Worm (Caenorhabditis elegans) whole organism, mixed stage, embryonic: ENCODE measurements around the gene Y55F3BR.2.

Experiments used
- M03D4.4 ChIP-seq: sonication (generic microtip); optimal IDR thresholded peaks from 2 replicates; lab custom pipeline; 2017; ENCODE audit warnings: mild to moderate bottlenecking, missing genetic modification characterization, missing compliant biosample characterization
- bed-3 ChIP-seq: fragments of 200-800 bp; sonication (Bioruptor generic); optimal IDR thresholded peaks from 3 replicates; lab custom pipeline; 2018; ENCODE audit warnings: mild to moderate bottlenecking, missing genetic modification characterization, moderate library complexity, missing compliant biosample characterization
- blmp-1 ChIP-seq: fragments of 150-350 bp; optimal IDR thresholded peaks from 2 replicates; lab custom pipeline; 2014; ENCODE audit warnings: missing biosample characterization, missing genetic modification characterization
- ceh-39 ChIP-seq: fragments of 150-350 bp; optimal IDR thresholded peaks from 2 replicates; lab custom pipeline; 2014; ENCODE audit warnings: missing biosample characterization, missing genetic modification characterization
- ceh-43 ChIP-seq: fragments of 200-800 bp; sonication (Bioruptor generic); optimal IDR thresholded peaks from 2 replicates; lab custom pipeline; 2018; ENCODE audit warnings: mild to moderate bottlenecking, missing genetic modification characterization, moderate library complexity, missing compliant biosample characterization
- ceh-83 ChIP-seq: fragments of 200-800 bp; sonication (Bioruptor generic); optimal IDR thresholded peaks from 2 replicates; lab custom pipeline; 2018; ENCODE audit warnings: mild to moderate bottlenecking, missing genetic modification characterization, missing compliant biosample characterization
- ces-1 ChIP-seq: fragments of 150-350 bp; optimal IDR thresholded peaks from 2 replicates; lab custom pipeline; 2014; ENCODE audit warnings: missing biosample characterization, missing genetic modification reagents, missing genetic modification characterization
- cnd-1 ChIP-seq: fragments of 200-800 bp; sonication (Bioruptor generic); optimal IDR thresholded peaks from 2 replicates; lab custom pipeline; 2018; ENCODE audit warnings: mild to moderate bottlenecking, missing genetic modification characterization, missing compliant biosample characterization
- drap-1 ChIP-seq: fragments of 200-800 bp; sonication (Bioruptor generic); optimal IDR thresholded peaks from 3 replicates; lab custom pipeline; 2018; ENCODE audit warnings: mild to moderate bottlenecking, missing genetic modification characterization, missing compliant biosample characterization
- elt-1 ChIP-seq: sonication (generic microtip); optimal IDR thresholded peaks from 2 replicates; lab custom pipeline; 2017; ENCODE audit warnings: missing genetic modification characterization, mild to moderate bottlenecking, missing compliant biosample characterization, antibody characterized with exemption, moderate library complexity, borderline replicate concordance; ENCODE audit not compliant: insufficient read depth
- elt-3 ChIP-seq: fragments of 150-350 bp; optimal IDR thresholded peaks from 2 replicates; lab custom pipeline; 2014; ENCODE audit warnings: missing biosample characterization, missing genetic modification characterization
- flh-1 ChIP-seq: fragments of 200-800 bp; sonication (Bioruptor generic); optimal IDR thresholded peaks from 2 replicates; lab custom pipeline; 2018; ENCODE audit warnings: mild to moderate bottlenecking, missing genetic modification characterization, moderate library complexity, missing compliant biosample characterization
- ham-2 ChIP-seq: fragments of 200-800 bp; sonication (Bioruptor generic); optimal IDR thresholded peaks from 2 replicates; lab custom pipeline; 2018; ENCODE audit warnings: mild to moderate bottlenecking, missing genetic modification characterization, missing compliant biosample characterization
- hlh-1 ChIP-seq: fragments of 150-350 bp; optimal IDR thresholded peaks from 2 replicates; lab custom pipeline; 2014; ENCODE audit warnings: missing biosample characterization, missing genetic modification reagents, missing genetic modification characterization
- lin-13 ChIP-seq: fragments of 150-350 bp; optimal IDR thresholded peaks from 2 replicates; lab custom pipeline; 2014; ENCODE audit warnings: missing biosample characterization, missing genetic modification characterization
- lin-32 ChIP-seq: fragments of 200-800 bp; sonication (Bioruptor generic); optimal IDR thresholded peaks from 2 replicates; lab custom pipeline; 2018; ENCODE audit warnings: mild to moderate bottlenecking, missing genetic modification characterization, missing compliant biosample characterization
- lsy-2 ChIP-seq: fragments of 150-350 bp; optimal IDR thresholded peaks from 2 replicates; lab custom pipeline; 2014; ENCODE audit warnings: missing biosample characterization, missing genetic modification characterization
- mep-1 ChIP-seq: fragments of 150-350 bp; optimal IDR thresholded peaks from 2 replicates; lab custom pipeline; 2017; ENCODE audit warnings: missing biosample characterization, missing genetic modification reagents, missing genetic modification characterization, inconsistent platforms
- mls-2 ChIP-seq: sonication (generic microtip); optimal IDR thresholded peaks from 2 replicates; lab custom pipeline; 2016; ENCODE audit warnings: mild to moderate bottlenecking, missing genetic modification characterization, moderate library complexity, missing compliant biosample characterization
- nhr-12 ChIP-seq: fragments of 150-350 bp; optimal IDR thresholded peaks from 2 replicates; lab custom pipeline; 2014; ENCODE audit warnings: missing biosample characterization, missing genetic modification characterization
- nhr-2 ChIP-seq: fragments of 150-350 bp; optimal IDR thresholded peaks from 2 replicates; lab custom pipeline; 2014; ENCODE audit warnings: missing biosample characterization, missing genetic modification characterization
- nhr-237 ChIP-seq: fragments of 150-350 bp; optimal IDR thresholded peaks from 2 replicates; lab custom pipeline; 2014; ENCODE audit warnings: missing biosample characterization, missing genetic modification characterization
- nhr-28 ChIP-seq: fragments of 150-350 bp; optimal IDR thresholded peaks from 2 replicates; lab custom pipeline; 2014; ENCODE audit warnings: missing biosample characterization, missing genetic modification characterization
- nhr-76 ChIP-seq: sonication (generic microtip); optimal IDR thresholded peaks from 2 replicates; lab custom pipeline; 2017; ENCODE audit warnings: missing biosample characterization, missing genetic modification characterization
- pha-4 ChIP-seq: fragments of 150-350 bp; optimal IDR thresholded peaks from 2 replicates; lab custom pipeline; 2018; ENCODE audit warnings: missing biosample characterization, missing genetic modification reagents, missing genetic modification characterization
- sem-2 ChIP-seq: fragments of 200-800 bp; sonication (Bioruptor generic); optimal IDR thresholded peaks from 2 replicates; lab custom pipeline; 2018; ENCODE audit warnings: mild to moderate bottlenecking, missing genetic modification characterization, missing compliant biosample characterization
- snpc-4 ChIP-seq: fragments of 150-350 bp; optimal IDR thresholded peaks from 2 replicates; lab custom pipeline; 2014; ENCODE audit warnings: missing biosample characterization, missing genetic modification characterization
- sptf-1 ChIP-seq: sonication (generic microtip); optimal IDR thresholded peaks from 2 replicates; lab custom pipeline; 2017; ENCODE audit warnings: mild to moderate bottlenecking, missing genetic modification characterization, moderate library complexity, missing compliant biosample characterization
- tbx-8 ChIP-seq: fragments of 200-800 bp; sonication (Bioruptor generic); optimal IDR thresholded peaks from 2 replicates; lab custom pipeline; 2018; ENCODE audit warnings: mild to moderate bottlenecking, missing genetic modification characterization, moderate library complexity, missing compliant biosample characterization
- unc-120 ChIP-seq: sonication (generic microtip); optimal IDR thresholded peaks from 2 replicates; lab custom pipeline; 2017; ENCODE audit warnings: missing genetic modification characterization, missing compliant biosample characterization; ENCODE audit not compliant: poor library complexity, severe bottlenecking
- unc-39 ChIP-seq: fragments of 150-350 bp; optimal IDR thresholded peaks from 2 replicates; lab custom pipeline; 2014; ENCODE audit warnings: missing biosample characterization, missing genetic modification characterization
- unc-62 ChIP-seq: fragments of 150-350 bp; optimal IDR thresholded peaks from 2 replicates; lab custom pipeline; 2014; ENCODE audit warnings: missing biosample characterization, missing genetic modification reagents, missing genetic modification characterization
- zip-8 ChIP-seq: fragments of 150-350 bp; optimal IDR thresholded peaks from 2 replicates; lab custom pipeline; 2014; ENCODE audit warnings: missing biosample characterization, missing genetic modification characterization
- ztf-11 ChIP-seq: fragments of 150-350 bp; optimal IDR thresholded peaks from 2 replicates; lab custom pipeline; 2014; ENCODE audit warnings: missing biosample characterization, missing genetic modification characterization

Gene Y55F3BR.2

DNA sequence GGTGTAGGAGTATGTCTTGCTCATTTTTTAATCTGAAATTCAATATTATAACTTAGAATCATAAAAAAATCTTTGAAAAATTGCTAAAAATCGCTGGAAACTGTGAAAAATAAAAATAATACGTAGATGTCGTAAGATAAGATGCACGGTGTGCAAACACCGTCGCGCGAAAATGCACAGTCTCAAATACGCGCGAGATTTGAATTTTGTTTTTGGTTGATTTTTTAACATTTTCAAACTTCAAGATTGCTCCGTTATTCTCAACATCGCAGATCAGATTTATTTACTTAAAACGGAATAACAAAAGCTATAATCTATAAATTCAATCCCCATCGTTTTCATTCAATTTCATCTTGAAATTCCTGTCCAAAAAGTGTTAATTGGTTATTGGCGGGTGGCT, 16.6 kb upstream of the Y55F3BR.2 start, which contains the start of gene Y55F3BR.6:
TSS of gene Y55F3BR.6 (minus strand) at position 32 of the 400 bp plus-strand sequence.
- TF ChIP-seq tbx-8 (GFP tag; lab: Kevin White, UChicago), result no peak
- TF ChIP-seq hlh-1 (tag; lab: Kevin White, UChicago), result no peak

DNA sequence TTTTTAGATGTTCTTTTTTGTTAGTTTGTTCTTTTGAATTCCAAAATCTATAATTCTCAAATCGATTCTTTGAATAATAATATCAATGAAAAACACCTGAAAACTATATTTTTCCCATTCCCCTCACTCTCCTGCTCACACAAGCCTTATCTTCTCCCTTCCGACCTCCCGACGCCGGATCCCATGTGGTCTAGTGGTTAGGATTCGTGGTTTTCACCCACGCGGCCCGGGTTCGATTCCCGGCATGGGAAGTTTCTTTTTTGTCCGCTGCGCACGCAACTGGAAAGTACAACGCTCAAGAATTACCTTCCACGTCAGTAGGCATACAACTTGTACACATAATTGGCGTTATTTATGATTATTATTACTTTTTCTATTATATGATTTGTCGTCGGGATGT, 16.1 kb upstream of the Y55F3BR.2 start:
- TF ChIP-seq nhr-12 (tag; lab: Kevin White, UChicago) (no peak), ceh-43 (GFP tag; lab: Kevin White, UChicago) (peak; percentile 17), lsy-2 (tag; lab: Kevin White, UChicago) (no peak), sem-2 (GFP tag; lab: Kevin White, UChicago) (peak; percentile 60), ceh-83 (GFP tag; lab: Kevin White, UChicago) (peak; percentile 68), elt-3 (tag; lab: Kevin White, UChicago) (no peak), flh-1 (GFP tag; lab: Kevin White, UChicago) (peak; percentile 15), sptf-1 (tag; lab: Kevin White, UChicago) (peak; percentile 82), bed-3 (GFP tag; lab: Kevin White, UChicago) (peak; percentile 56), drap-1 (GFP tag; lab: Kevin White, UChicago) (peak; percentile 68), unc-62 (GFP tag; lab: Kevin White, UChicago) (no peak), cnd-1 (tag; lab: Kevin White, UChicago) (peak; percentile 56), M03D4.4 (tag; lab: Kevin White, UChicago) (peak; percentile 64), unc-120 (peak; percentile 60), mls-2 (tag; lab: Kevin White, UChicago) (peak; percentile 47), nhr-2 (no peak), ham-2 (GFP tag; lab: Kevin White, UChicago) (peak; percentile 7), lin-32 (GFP tag; lab: Kevin White, UChicago) (peak; percentile 53), hlh-1 (tag; lab: Kevin White, UChicago) (peak; percentile 0)

DNA sequence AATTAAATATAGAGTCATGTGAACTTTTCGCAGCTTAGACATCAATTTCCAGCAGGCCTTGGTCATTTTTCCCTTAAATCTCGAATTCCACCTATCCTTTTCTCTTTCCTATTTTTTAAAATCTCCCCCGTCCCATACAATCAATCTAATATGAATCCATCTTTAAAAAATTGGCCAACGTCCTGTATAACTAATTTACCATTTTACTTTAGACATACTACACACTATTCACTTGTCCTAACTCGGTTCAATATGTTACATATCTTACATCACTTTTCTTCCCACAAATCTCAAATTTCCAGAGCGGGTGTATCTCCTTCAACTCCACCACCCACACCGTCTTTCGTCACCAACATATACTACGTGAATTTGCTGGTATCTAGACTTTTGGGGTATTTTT, 13.5 kb upstream of the Y55F3BR.2 start, which contains the start of gene lgc-33:
TSS of gene lgc-33 (plus strand) at position 301 of the 400 bp plus-strand sequence.
- no peak for TF ChIP-seq sem-2 (GFP tag; lab: Kevin White, UChicago)
- TF ChIP-seq ceh-39 (tag; lab: Kevin White, UChicago), result no peak
- no peak for TF ChIP-seq blmp-1 (tag; lab: Kevin White, UChicago)
- no peak for TF ChIP-seq mep-1 (tag; lab: Kevin White, UChicago)
- no peak for TF ChIP-seq unc-62 (GFP tag; lab: Kevin White, UChicago)

DNA sequence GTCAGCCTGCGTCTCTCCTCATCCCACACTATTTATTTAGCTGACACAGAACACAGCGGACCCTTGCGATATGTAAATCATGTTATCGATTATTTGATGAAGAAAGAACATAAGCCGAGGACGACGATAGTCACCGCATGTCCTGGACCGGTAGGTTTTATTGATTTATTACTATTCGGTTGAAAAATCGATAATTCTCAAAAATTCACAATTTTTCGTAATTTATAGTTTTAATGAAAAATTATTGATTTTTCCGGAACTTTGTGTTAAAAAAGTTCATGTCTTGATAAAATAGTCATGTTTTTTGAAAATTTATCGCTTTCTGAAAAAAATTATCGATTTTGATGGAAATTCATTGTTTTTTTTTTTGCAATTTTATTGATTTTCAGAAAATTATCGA, 10.5 kb upstream of the Y55F3BR.2 start:
- TF ChIP-seq ces-1 (GFP tag; lab: Kevin White, UChicago), result no peak
- TF ChIP-seq nhr-237 (tag; lab: Kevin White, UChicago), result no peak
- no peak for TF ChIP-seq nhr-12 (tag; lab: Kevin White, UChicago)
- no peak for TF ChIP-seq cnd-1 (tag; lab: Kevin White, UChicago)
- no peak for TF ChIP-seq ceh-39 (tag; lab: Kevin White, UChicago)

DNA sequence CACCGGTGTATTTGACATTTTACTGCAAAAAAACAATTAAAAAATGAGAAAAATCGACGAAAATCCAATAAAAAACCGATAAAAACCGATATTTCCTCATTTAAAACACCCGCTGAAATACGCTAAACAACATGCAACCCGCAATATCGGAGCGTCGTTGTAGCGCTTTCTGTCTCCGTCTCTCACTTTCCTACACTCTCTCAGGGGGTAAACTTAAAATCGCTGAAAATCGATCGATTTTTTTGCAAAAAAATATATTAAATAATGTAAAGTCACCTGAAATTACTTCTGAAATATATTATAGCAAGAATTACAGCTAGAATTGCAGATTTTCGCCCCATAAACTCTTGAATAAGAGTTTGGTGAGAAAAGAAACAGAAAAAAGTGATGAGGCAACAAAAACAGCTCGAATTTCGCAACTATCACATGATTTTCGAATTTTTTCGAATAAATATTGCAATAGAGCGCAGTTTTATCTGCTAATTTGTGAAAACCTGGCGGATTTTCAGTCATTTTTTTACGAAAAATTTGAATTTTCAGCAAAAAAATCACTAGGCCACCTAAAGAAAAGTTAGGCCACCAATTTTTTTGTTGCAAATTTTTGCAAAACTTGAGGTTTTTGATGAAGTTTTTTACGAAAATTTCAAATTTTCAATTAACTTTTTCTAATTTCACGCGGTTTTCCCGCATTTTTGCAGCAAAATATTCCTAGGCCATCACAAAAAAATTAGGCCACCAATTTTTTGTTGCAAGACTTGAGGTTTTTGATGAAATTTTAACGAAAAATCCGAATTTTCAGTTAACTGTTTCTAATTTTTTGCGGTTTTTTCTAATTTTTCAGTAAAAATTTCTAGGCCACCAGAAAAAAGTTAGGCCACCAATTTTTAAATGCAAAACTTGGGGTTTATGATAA, 4.1 kb upstream of the Y55F3BR.2 start, which contains the start of the genes lem-4 and Y55F3BR.11:
TSS of gene lem-4 (minus strand) at position 424 of the 913 bp plus-strand sequence.
TSS of gene Y55F3BR.11 (plus strand) at position 863 of the 913 bp plus-strand sequence.
- no peak for TF ChIP-seq blmp-1 (tag; lab: Kevin White, UChicago)
- no peak for TF ChIP-seq lin-32 (GFP tag; lab: Kevin White, UChicago)
- no peak for TF ChIP-seq ceh-83 (GFP tag; lab: Kevin White, UChicago)
- TF ChIP-seq snpc-4 (tag; lab: Kevin White, UChicago), result no peak
- TF ChIP-seq nhr-2, result no peak
- no peak for TF ChIP-seq nhr-76 (tag; lab: Kevin White, UChicago)
- no peak for TF ChIP-seq ceh-43 (GFP tag; lab: Kevin White, UChicago)
- TF ChIP-seq mep-1 (tag; lab: Kevin White, UChicago), result no peak
- no peak for TF ChIP-seq nhr-28
- no peak for TF ChIP-seq zip-8 (tag; lab: Kevin White, UChicago)
- no peak for TF ChIP-seq ham-2 (GFP tag; lab: Kevin White, UChicago)
- TF ChIP-seq unc-39 (tag; lab: Kevin White, UChicago), result no peak
- TF ChIP-seq elt-3 (tag; lab: Kevin White, UChicago), result no peak
- peak; percentile 60 for TF ChIP-seq ceh-39 (tag; lab: Kevin White, UChicago)
- peak; percentile 52 for TF ChIP-seq lin-13 (tag; lab: Kevin White, UChicago)
- peak; percentile 53 for TF ChIP-seq lsy-2 (tag; lab: Kevin White, UChicago)
- no peak for TF ChIP-seq mls-2 (tag; lab: Kevin White, UChicago)
- TF ChIP-seq pha-4 (tag; lab: Kevin White, UChicago), result peak; percentile 42
- no peak for TF ChIP-seq sem-2 (GFP tag; lab: Kevin White, UChicago)
- no peak for TF ChIP-seq bed-3 (GFP tag; lab: Kevin White, UChicago)
- no peak for TF ChIP-seq drap-1 (GFP tag; lab: Kevin White, UChicago)
- TF ChIP-seq M03D4.4 (tag; lab: Kevin White, UChicago), result no peak
- TF ChIP-seq ces-1 (GFP tag; lab: Kevin White, UChicago), result peak; percentile 42
- TF ChIP-seq hlh-1 (tag; lab: Kevin White, UChicago), result peak; percentile 18
- TF ChIP-seq cnd-1 (tag; lab: Kevin White, UChicago), result no peak
- TF ChIP-seq unc-62 (GFP tag; lab: Kevin White, UChicago), result no peak
- no peak for TF ChIP-seq nhr-12 (tag; lab: Kevin White, UChicago)
- no peak for TF ChIP-seq unc-120
- no peak for TF ChIP-seq flh-1 (GFP tag; lab: Kevin White, UChicago)
- no peak for TF ChIP-seq tbx-8 (GFP tag; lab: Kevin White, UChicago)
- TF ChIP-seq sptf-1 (tag; lab: Kevin White, UChicago), result no peak
- no peak for TF ChIP-seq ztf-11
- no peak for TF ChIP-seq elt-1 (tag; lab: Kevin White, UChicago)
- TF ChIP-seq nhr-237 (tag; lab: Kevin White, UChicago), result peak; percentile 51
- TF ChIP-seq, all 35 proteins: peak for 7
